Fruit fly (Drosophila melanogaster) whole organism, embryonic: ENCODE measurements around the gene CG32816.
A peak's percentile ranks its signal among the peaks of the same experiment; 100 is the strongest.

Source experiments
- Atf6 ChIP-seq: fragments of 200-800 bp; sonication (Bioruptor generic); IDR thresholded peaks from 2 replicates; pipeline ENCODE4 v1.3.6; 2022; ENCODE audit warnings: missing biosample characterization, missing genetic modification characterization
- Bdp1 ChIP-seq: fragments of 200-800 bp; sonication (Bioruptor generic); optimal IDR thresholded peaks from 3 replicates; lab custom pipeline; 2016; ENCODE audit warnings: missing biosample characterization, missing genetic modification characterization
- CG11504 ChIP-seq: fragments of 200-800 bp; sonication (Bioruptor generic); optimal IDR thresholded peaks from 3 replicates; lab custom pipeline; 2019; ENCODE audit warnings: missing biosample characterization, mild to moderate bottlenecking, missing genetic modification characterization, moderate library complexity
- CG12659 ChIP-seq: fragments of 200-800 bp; sonication (Bioruptor generic); optimal IDR thresholded peaks from 3 replicates; lab custom pipeline; 2017; ENCODE audit warnings: mild to moderate bottlenecking, missing biosample characterization, missing genetic modification reagents, missing genetic modification characterization
- CG13296 ChIP-seq: fragments of 200-800 bp; sonication (Bioruptor generic); optimal IDR thresholded peaks from 3 replicates; lab custom pipeline; 2018; ENCODE audit warnings: missing biosample characterization, mild to moderate bottlenecking, missing genetic modification characterization
- CG13624 ChIP-seq: fragments of 200-800 bp; sonication (Bioruptor generic); optimal IDR thresholded peaks from 2 replicates; lab custom pipeline; 2016; ENCODE audit warnings: missing biosample characterization, missing genetic modification characterization
- CG14050 ChIP-seq: fragments of 200-800 bp; sonication (Bioruptor generic); IDR thresholded peaks from 3 replicates; pipeline ENCODE4 v1.3.6; 2022; ENCODE audit warnings: missing biosample characterization, missing genetic modification characterization
- CG15269 ChIP-seq: fragments of 200-800 bp; sonication (Bioruptor generic); optimal IDR thresholded peaks from 2 replicates; lab custom pipeline; 2018; ENCODE audit warnings: missing biosample characterization, mild to moderate bottlenecking, missing genetic modification characterization, moderate library complexity
- CG17385 ChIP-seq: fragments of 200-800 bp; sonication (Bioruptor generic); optimal IDR thresholded peaks from 3 replicates; lab custom pipeline; 2018; ENCODE audit warnings: missing biosample characterization, mild to moderate bottlenecking, missing genetic modification characterization
- CG17612 ChIP-seq: fragments of 200-800 bp; sonication (Bioruptor generic); IDR thresholded peaks from 2 replicates; pipeline ENCODE4 v1.3.6; 2022; ENCODE audit warnings: missing biosample characterization, missing genetic modification characterization
- CG18599 ChIP-seq: fragments of 200-800 bp; sonication (Bioruptor generic); optimal IDR thresholded peaks from 3 replicates; lab custom pipeline; 2017; ENCODE audit warnings: missing biosample characterization, missing genetic modification characterization, mild to moderate bottlenecking, moderate library complexity, missing genetic modification reagents
- CG2120 ChIP-seq: fragments of 200-800 bp; sonication (Bioruptor generic); optimal IDR thresholded peaks from 3 replicates; lab custom pipeline; 2016; ENCODE audit warnings: missing biosample characterization, missing genetic modification characterization
- CG2678 ChIP-seq: fragments of 200-800 bp; sonication (Bioruptor generic); optimal IDR thresholded peaks from 3 replicates; lab custom pipeline; 2019; ENCODE audit warnings: missing biosample characterization, mild to moderate bottlenecking, missing genetic modification characterization, moderate library complexity
- CG33557 ChIP-seq: fragments of 200-800 bp; sonication (Bioruptor generic); optimal IDR thresholded peaks from 2 replicates; lab custom pipeline; 2019; ENCODE audit warnings: missing biosample characterization, mild to moderate bottlenecking, missing genetic modification characterization, moderate library complexity
- CG34422 ChIP-seq: fragments of 200-800 bp; sonication (Bioruptor generic); IDR thresholded peaks from 3 replicates; pipeline ENCODE4 v1.3.6; 2022; ENCODE audit warnings: missing biosample characterization, missing genetic modification characterization
- CG42726 ChIP-seq: fragments of 200-800 bp; sonication (Bioruptor generic); IDR thresholded peaks from 2 replicates; pipeline ENCODE4 v1.3.6; 2022; ENCODE audit warnings: missing biosample characterization, missing genetic modification characterization; ENCODE audit not compliant: partially characterized antibody
- CG5180 ChIP-seq: fragments of 200-800 bp; sonication (Bioruptor generic); optimal IDR thresholded peaks from 3 replicates; lab custom pipeline; 2017; ENCODE audit warnings: missing biosample characterization, missing genetic modification characterization, mild to moderate bottlenecking, moderate library complexity, missing genetic modification reagents
- CG6813 ChIP-seq: fragments of 200-800 bp; sonication (Bioruptor generic); optimal IDR thresholded peaks from 2 replicates; lab custom pipeline; 2017; ENCODE audit warnings: missing biosample characterization, missing genetic modification characterization, mild to moderate bottlenecking, moderate library complexity, missing genetic modification reagents
- CG7556 ChIP-seq: fragments of 200-800 bp; sonication (Bioruptor generic); optimal IDR thresholded peaks from 2 replicates; lab custom pipeline; 2017; ENCODE audit warnings: missing biosample characterization, mild to moderate bottlenecking, missing genetic modification characterization
- CG8290 ChIP-seq, 3 experiments: fragments of 200-800 bp; sonication (Bioruptor generic); optimal IDR thresholded peaks; 2 replicates each; lab custom pipeline; 2016 to 2019; ENCODE audit warnings: missing biosample characterization in 3 of 3, missing genetic modification characterization in 3 of 3, mild to moderate bottlenecking in 2 of 3, moderate library complexity in 1 of 3
- CG8388 ChIP-seq: fragments of 200-800 bp; sonication (Bioruptor generic); optimal IDR thresholded peaks from 2 replicates; lab custom pipeline; 2019; ENCODE audit warnings: missing biosample characterization, mild to moderate bottlenecking, missing genetic modification characterization, moderate library complexity
- CoRest ChIP-seq: fragments of 200-800 bp; sonication (Bioruptor generic); optimal IDR thresholded peaks from 3 replicates; lab custom pipeline; 2018; ENCODE audit warnings: missing biosample characterization, mild to moderate bottlenecking, missing genetic modification characterization, moderate library complexity
- D ChIP-seq, 2 experiments: fragments of 200-800 bp in 1 of 2; fragments of >200 bp in 1 of 2; sonication (Bioruptor generic) in 1 of 2; optimal IDR thresholded peaks; 2 replicates in 1 of 2; 3 replicates in 1 of 2; lab custom pipeline; 2017; ENCODE audit warnings: mild to moderate bottlenecking in 1 of 2, missing biosample characterization in 1 of 2, missing genetic modification characterization in 1 of 2, missing genetic modification reagents in 1 of 2
- Dip2 ChIP-seq: fragments of 200-800 bp; sonication (Bioruptor generic); IDR thresholded peaks from 2 replicates; pipeline ENCODE4 v1.3.6; 2022; ENCODE audit warnings: missing biosample characterization, missing genetic modification characterization
- Dll ChIP-seq: fragments of 200-800 bp; sonication (Bioruptor generic); IDR thresholded peaks from 4 replicates; pipeline ENCODE4 v1.3.6; 2022; ENCODE audit warnings: missing biosample characterization, missing genetic modification characterization; ENCODE audit not compliant: partially characterized antibody
- Doc3 ChIP-seq: fragments of 200-800 bp; sonication (Bioruptor generic); IDR thresholded peaks from 3 replicates; pipeline ENCODE4 v1.3.6; 2022; ENCODE audit warnings: missing biosample characterization, missing genetic modification characterization; ENCODE audit not compliant: partially characterized antibody
- Drgx ChIP-seq: fragments of 200-800 bp; sonication (Bioruptor generic); IDR thresholded peaks from 2 replicates; pipeline ENCODE4 v1.3.6; 2022; ENCODE audit warnings: missing biosample characterization, missing genetic modification characterization
- Hr51 ChIP-seq, 2 experiments: fragments of 200-800 bp; sonication (Bioruptor generic); optimal IDR thresholded peaks; 2 replicates in 1 of 2; 3 replicates in 1 of 2; lab custom pipeline; 2016 to 2018; ENCODE audit warnings: missing biosample characterization in 2 of 2, missing genetic modification characterization in 2 of 2, mild to moderate bottlenecking in 1 of 2, moderate library complexity in 1 of 2
- NC2β ChIP-seq: fragments of 200-800 bp; sonication (Bioruptor generic); optimal IDR thresholded peaks from 2 replicates; lab custom pipeline; 2016; ENCODE audit warnings: missing biosample characterization, missing genetic modification characterization
- Opbp ChIP-seq: fragments of 200-800 bp; sonication (Bioruptor generic); IDR thresholded peaks from 3 replicates; pipeline ENCODE4 v1.3.6; 2022; ENCODE audit warnings: missing biosample characterization, missing genetic modification characterization; ENCODE audit not compliant: partially characterized antibody
- Sin3A ChIP-seq: fragments of >200 bp; optimal IDR thresholded peaks from 2 replicates; lab custom pipeline; 2018
- Sox102F ChIP-seq: fragments of 200-800 bp; sonication (Bioruptor generic); optimal IDR thresholded peaks from 2 replicates; lab custom pipeline; 2018; ENCODE audit warnings: missing biosample characterization, mild to moderate bottlenecking, missing genetic modification characterization, moderate library complexity
- Xrp1 ChIP-seq: fragments of 200-800 bp; sonication (Bioruptor generic); IDR thresholded peaks from 2 replicates; pipeline ENCODE4 v1.3.6; 2022; ENCODE audit warnings: missing biosample characterization, missing genetic modification characterization
- ap ChIP-seq: fragments of 200-800 bp; sonication (Bioruptor generic); IDR thresholded peaks from 2 replicates; pipeline ENCODE4 v1.3.6; 2022; ENCODE audit warnings: missing biosample characterization, missing genetic modification characterization
- br ChIP-seq: fragments of >200 bp; optimal IDR thresholded peaks from 2 replicates; lab custom pipeline; 2017
- dan ChIP-seq: fragments of 200-800 bp; sonication (Bioruptor generic); IDR thresholded peaks from 2 replicates; pipeline ENCODE4 v1.3.6; 2022; ENCODE audit warnings: missing biosample characterization, missing genetic modification characterization
- disco-r ChIP-seq: fragments of 200-800 bp; sonication (Bioruptor generic); optimal IDR thresholded peaks from 2 replicates; lab custom pipeline; 2016; ENCODE audit warnings: missing biosample characterization, missing genetic modification characterization
- dmrt99B ChIP-seq: fragments of 200-800 bp; sonication (Bioruptor generic); optimal IDR thresholded peaks from 2 replicates; lab custom pipeline; 2018; ENCODE audit warnings: missing biosample characterization, mild to moderate bottlenecking, missing genetic modification characterization, moderate library complexity
- dpn ChIP-seq, 2 experiments: fragments of 200-800 bp; sonication (Bioruptor generic); optimal IDR thresholded peaks; 3 replicates each; lab custom pipeline; 2016; ENCODE audit warnings: missing biosample characterization in 2 of 2, missing genetic modification characterization in 2 of 2
- dysf ChIP-seq: fragments of 200-800 bp; sonication (Bioruptor generic); IDR thresholded peaks from 3 replicates; pipeline ENCODE4 v1.3.6; 2022; ENCODE audit warnings: missing biosample characterization, missing genetic modification characterization
- grn ChIP-seq: fragments of 200-800 bp; sonication (Bioruptor generic); optimal IDR thresholded peaks from 3 replicates; lab custom pipeline; 2017; ENCODE audit warnings: missing biosample characterization, missing genetic modification characterization
- lilli ChIP-seq: fragments of 200-800 bp; sonication (Bioruptor generic); optimal IDR thresholded peaks from 3 replicates; lab custom pipeline; 2016; ENCODE audit warnings: missing biosample characterization, missing genetic modification characterization
- mam ChIP-seq: fragments of 200-800 bp; sonication (Bioruptor generic); optimal IDR thresholded peaks from 3 replicates; lab custom pipeline; 2016; ENCODE audit warnings: missing biosample characterization, missing genetic modification characterization
- sens ChIP-seq: fragments of 200-800 bp; sonication (Bioruptor generic); peaks from one replicate; lab custom pipeline; 2016; ENCODE audit warnings: missing biosample characterization, missing genetic modification characterization
- unpg ChIP-seq: fragments of 200-800 bp; sonication (Bioruptor generic); optimal IDR thresholded peaks from 3 replicates; lab custom pipeline; 2018; ENCODE audit warnings: missing biosample characterization, mild to moderate bottlenecking, missing genetic modification characterization, moderate library complexity
- zfh1 ChIP-seq: fragments of 200-800 bp; sonication (Bioruptor generic); IDR thresholded peaks from 3 replicates; pipeline ENCODE4 v1.3.6; 2022; ENCODE audit warnings: missing biosample characterization, missing genetic modification characterization

CG32816 gene

dm6 chrX:345246-345645 is 125.3 kb downstream of the CG32816 start (continued):
- TF ChIP-seq CG2120 (GFP tag; lab: Kevin White, UChicago) (peak; percentile 22), Doc3 (GFP tag; lab: Robert Waterston, UW) (no peak), sens (GFP tag; lab: Kevin White, UChicago) (peak; percentile 83), dan (GFP tag; lab: Robert Waterston, UW) (no peak), CG5180 (GFP tag; lab: Kevin White, UChicago) (peak; percentile 59), ap (GFP tag; lab: Robert Waterston, UW) (no peak), Drgx (GFP tag; lab: Robert Waterston, UW) (peak; percentile 91), CG34422 (GFP tag; lab: Robert Waterston, UW) (no peak), Xrp1 (GFP tag; lab: Robert Waterston, UW) (peak; percentile 23; the same call in 1 of the 2 replicates), Hr51 (GFP tag; optimal IDR thresholded peaks at IDR 0.05; lab: Kevin White, UChicago) (peak in 1 of 2 experiments; percentile 42), Atf6 (GFP tag; lab: Robert Waterston, UW) (peak; percentile 25; the same call in 1 of the 2 replicates), CG8290 (GFP tag; optimal IDR thresholded peaks at IDR 0.05; lab: Kevin White, UChicago) (no peak), CG8290 (tag; optimal IDR thresholded peaks at IDR 0.05; lab: Kevin White, UChicago) (no peak), dpn (GFP tag; optimal IDR thresholded peaks at IDR 0.05; lab: Kevin White, UChicago) (peak; percentile 19 to 28), CG42726 (no peak), unpg (GFP tag; lab: Kevin White, UChicago) (peak; percentile 41), lilli (GFP tag; lab: Kevin White, UChicago) (peak; percentile 8), CG12659 (peak; percentile 21), CG8388 (GFP tag; lab: Kevin White, UChicago) (peak; percentile 11), Dll (GFP tag; lab: Robert Waterston, UW) (no peak), CG15269 (tag; lab: Kevin White, UChicago) (peak; percentile 37), Bdp1 (GFP tag; lab: Kevin White, UChicago) (no peak), Sox102F (GFP tag; lab: Kevin White, UChicago) (peak; percentile 22), CG17385 (GFP tag; lab: Kevin White, UChicago) (peak; percentile 10), CG17612 (no peak), CG33557 (GFP tag; lab: Kevin White, UChicago) (no peak), CG18599 (GFP tag; lab: Kevin White, UChicago) (peak; percentile 26), disco-r (GFP tag; lab: Kevin White, UChicago) (no peak), mam (GFP tag; lab: Kevin White, UChicago) (peak; percentile 8), br (lab: Kevin White, UChicago) (no peak), CG14050 (GFP tag; lab: Robert Waterston, UW) (no peak), CG6813 (peak; percentile 12), CoRest (tag; lab: Kevin White, UChicago) (no peak), zfh1 (GFP tag; lab: Robert Waterston, UW) (no peak), Dip2 (no peak), Opbp (GFP tag; lab: Robert Waterston, UW) (no peak), Sin3A (lab: Kevin White, UChicago) (no peak), grn (GFP tag; lab: Kevin White, UChicago) (no peak), dysf (GFP tag; lab: Robert Waterston, UW) (peak; percentile 49; the same call in 1 of the 3 replicates), CG11504 (tag; lab: Kevin White, UChicago) (peak; percentile 44), dmrt99B (tag; lab: Kevin White, UChicago) (peak; percentile 6), CG7556 (peak; percentile 19), CG2678 (peak; percentile 49), NC2β (GFP tag; lab: Kevin White, UChicago) (no peak), CG13296 (GFP tag; lab: Kevin White, UChicago) (no peak), CG13624 (peak; percentile 18), D (optimal IDR thresholded peaks at IDR 0.05; lab: Kevin White, UChicago) (no peak), D (GFP tag; optimal IDR thresholded peaks at IDR 0.05; lab: Kevin White, UChicago) (no peak)
